Fruit fly (Drosophila melanogaster) whole organism, embryonic: ENCODE results near the gene CDase.

Experiments used
- CG11456 ChIP-seq: fragments of 200-800 bp; sonication (Bioruptor generic); IDR thresholded peaks from 3 replicates; pipeline ENCODE4 v1.3.6; 2022; ENCODE audit warnings: missing biosample characterization, missing genetic modification characterization
- CG12155 ChIP-seq: fragments of 200-800 bp; sonication (Bioruptor generic); optimal IDR thresholded peaks from 3 replicates; lab custom pipeline; 2016; ENCODE audit warnings: missing biosample characterization, missing genetic modification characterization
- CG14441 ChIP-seq: fragments of 200-800 bp; sonication (Bioruptor generic); IDR thresholded peaks from 2 replicates; pipeline ENCODE4 v1.3.6; 2022; ENCODE audit warnings: missing biosample characterization, missing genetic modification characterization
- CG1529 ChIP-seq: fragments of 200-800 bp; sonication (Bioruptor generic); optimal IDR thresholded peaks from 3 replicates; lab custom pipeline; 2018; ENCODE audit warnings: missing biosample characterization, missing genetic modification characterization
- CG17361 ChIP-seq: fragments of 200-800 bp; sonication (Bioruptor generic); IDR thresholded peaks from 3 replicates; pipeline ENCODE4 v1.3.6; 2022; ENCODE audit warnings: missing biosample characterization, missing genetic modification characterization
- CG17385 ChIP-seq: fragments of 200-800 bp; sonication (Bioruptor generic); optimal IDR thresholded peaks from 3 replicates; lab custom pipeline; 2018; ENCODE audit warnings: missing biosample characterization, mild to moderate bottlenecking, missing genetic modification characterization
- CG30020 ChIP-seq: fragments of 200-800 bp; optimal IDR thresholded peaks from 2 replicates; lab custom pipeline; 2019; ENCODE audit warnings: missing biosample characterization, mild to moderate bottlenecking, missing genetic modification characterization, moderate library complexity
- CG30403 ChIP-seq: fragments of 200-800 bp; sonication (Bioruptor generic); optimal IDR thresholded peaks from 3 replicates; lab custom pipeline; 2016; ENCODE audit warnings: missing biosample characterization, missing genetic modification characterization
- CG32772 ChIP-seq: fragments of 200-800 bp; sonication (Bioruptor generic); IDR thresholded peaks from 2 replicates; pipeline ENCODE4 v1.3.6; 2022; ENCODE audit warnings: missing biosample characterization, missing genetic modification characterization
- CG33557 ChIP-seq: fragments of 200-800 bp; sonication (Bioruptor generic); optimal IDR thresholded peaks from 2 replicates; lab custom pipeline; 2019; ENCODE audit warnings: missing biosample characterization, mild to moderate bottlenecking, missing genetic modification characterization, moderate library complexity
- CG6175 ChIP-seq: fragments of 200-800 bp; sonication (Bioruptor generic); IDR thresholded peaks from 3 replicates; pipeline ENCODE4 v1.3.6; 2022; ENCODE audit warnings: missing biosample characterization, missing genetic modification characterization
- CG6683 ChIP-seq: fragments of 200-800 bp; sonication (Bioruptor generic); optimal IDR thresholded peaks from 2 replicates; lab custom pipeline; 2017; ENCODE audit warnings: missing biosample characterization, mild to moderate bottlenecking, missing genetic modification characterization, missing genetic modification reagents
- CG7271 ChIP-seq: fragments of 200-800 bp; sonication (Bioruptor generic); optimal IDR thresholded peaks from 2 replicates; lab custom pipeline; 2018; ENCODE audit warnings: missing biosample characterization, mild to moderate bottlenecking, missing genetic modification characterization, moderate library complexity
- Dref ChIP-seq: fragments of 200-800 bp; sonication (Bioruptor generic); IDR thresholded peaks from 2 replicates; pipeline ENCODE4 v1.3.6; 2022; ENCODE audit warnings: missing biosample characterization, missing genetic modification characterization
- Fer2 ChIP-seq: fragments of 200-800 bp; sonication (Bioruptor generic); optimal IDR thresholded peaks from 2 replicates; lab custom pipeline; 2018; ENCODE audit warnings: missing biosample characterization, mild to moderate bottlenecking, missing genetic modification characterization, moderate library complexity
- HHEX ChIP-seq: fragments of 200-800 bp; sonication (Bioruptor generic); optimal IDR thresholded peaks from 3 replicates; lab custom pipeline; 2017; ENCODE audit warnings: missing biosample characterization, mild to moderate bottlenecking, missing genetic modification characterization, missing genetic modification reagents
- HLH3B ChIP-seq: fragments of 200-800 bp; sonication (Bioruptor generic); IDR thresholded peaks from 2 replicates; pipeline ENCODE4 v1.3.6; 2022; ENCODE audit warnings: missing biosample characterization, missing genetic modification characterization
- MTF-1 ChIP-seq: fragments of 200-800 bp; sonication (Bioruptor generic); optimal IDR thresholded peaks from 2 replicates; lab custom pipeline; 2018; ENCODE audit warnings: missing biosample characterization, mild to moderate bottlenecking, missing genetic modification characterization, borderline replicate concordance
- Mes4 ChIP-seq: fragments of 200-800 bp; sonication (Bioruptor generic); optimal IDR thresholded peaks from 2 replicates; lab custom pipeline; 2016; ENCODE audit warnings: missing biosample characterization, missing genetic modification characterization
- Optix ChIP-seq: fragments of 200-800 bp; sonication (Bioruptor generic); IDR thresholded peaks from 3 replicates; pipeline ENCODE4 v1.3.6; 2022; ENCODE audit warnings: missing biosample characterization, missing genetic modification characterization
- PHDP ChIP-seq: fragments of 200-800 bp; sonication (Bioruptor generic); optimal IDR thresholded peaks from 3 replicates; lab custom pipeline; 2018; ENCODE audit warnings: missing biosample characterization, mild to moderate bottlenecking, missing genetic modification characterization, moderate library complexity
- Pdp1 ChIP-seq, 2 experiments: fragments of 200-800 bp; sonication (Bioruptor generic); optimal IDR thresholded peaks; 3 replicates each; lab custom pipeline; 2016; ENCODE audit warnings: missing biosample characterization in 2 of 2, missing genetic modification characterization in 2 of 2, mild to moderate bottlenecking in 1 of 2, moderate library complexity in 1 of 2
- Rfx ChIP-seq: fragments of 200-800 bp; sonication (Bioruptor generic); IDR thresholded peaks from 2 replicates; pipeline ENCODE4 v1.3.6; 2022; ENCODE audit warnings: missing biosample characterization, missing genetic modification characterization
- Scr ChIP-seq: fragments of 200-800 bp; sonication (Bioruptor generic); IDR thresholded peaks from 2 replicates; pipeline ENCODE4 v1.3.6; 2022; ENCODE audit warnings: missing biosample characterization, missing genetic modification characterization; ENCODE audit not compliant: partially characterized antibody
- Trl ChIP-seq, 3 experiments: fragments of >200 bp in 2 of 3; fragments of 200-800 bp in 1 of 3; sonication (Bioruptor generic) in 1 of 3; optimal IDR thresholded peaks; 2 replicates in 1 of 3; 3 replicates in 2 of 3; lab custom pipeline; 2016 to 2017; ENCODE audit warnings: missing biosample characterization in 1 of 3, missing genetic modification characterization in 1 of 3
- ash1 ChIP-seq: fragments of 200-800 bp; sonication (Bioruptor generic); optimal IDR thresholded peaks from 2 replicates; lab custom pipeline; 2018; ENCODE audit warnings: missing biosample characterization, mild to moderate bottlenecking, missing genetic modification characterization
- cato ChIP-seq: fragments of 200-800 bp; sonication (Bioruptor generic); optimal IDR thresholded peaks from 2 replicates; lab custom pipeline; 2016; ENCODE audit warnings: missing biosample characterization, missing genetic modification characterization, borderline replicate concordance
- da ChIP-seq: fragments of 200-800 bp; sonication (Bioruptor generic); optimal IDR thresholded peaks from 2 replicates; lab custom pipeline; 2016; ENCODE audit warnings: missing biosample characterization, missing genetic modification characterization
- hbn ChIP-seq: fragments of 200-800 bp; sonication (Bioruptor generic); IDR thresholded peaks from 2 replicates; pipeline ENCODE4 v1.3.6; 2022; ENCODE audit warnings: missing biosample characterization, missing genetic modification characterization; ENCODE audit not compliant: partially characterized antibody
- lov ChIP-seq, 2 experiments: fragments of 200-800 bp in 1 of 2; fragments of >200 bp in 1 of 2; sonication (Bioruptor generic) in 1 of 2; IDR thresholded peaks in 1 of 2; optimal IDR thresholded peaks in 1 of 2; 2 replicates in 1 of 2; 3 replicates in 1 of 2; pipeline versions ENCODE4 v1.3.6 to Lab custom; 2017 to 2022; ENCODE audit warnings: missing biosample characterization in 1 of 2, missing genetic modification characterization in 1 of 2
- ranshi ChIP-seq: fragments of 200-800 bp; sonication (Bioruptor generic); IDR thresholded peaks from 2 replicates; pipeline ENCODE4 v1.3.6; 2022; ENCODE audit warnings: missing biosample characterization, missing genetic modification characterization
- ro ChIP-seq: fragments of 200-800 bp; sonication (Bioruptor generic); IDR thresholded peaks from 2 replicates; pipeline ENCODE4 v1.3.6; 2022; ENCODE audit warnings: missing biosample characterization, missing genetic modification characterization
- row ChIP-seq: fragments of 200-800 bp; sonication (Bioruptor generic); IDR thresholded peaks from 3 replicates; pipeline ENCODE4 v1.3.6; 2022; ENCODE audit warnings: missing biosample characterization, missing genetic modification characterization
- sens ChIP-seq: fragments of 200-800 bp; sonication (Bioruptor generic); peaks from one replicate; lab custom pipeline; 2016; ENCODE audit warnings: missing biosample characterization, missing genetic modification characterization
- sug ChIP-seq: fragments of 200-800 bp; optimal IDR thresholded peaks from 2 replicates; lab custom pipeline; 2019; ENCODE audit warnings: missing biosample characterization, mild to moderate bottlenecking, missing genetic modification characterization, moderate library complexity
- tio ChIP-seq: fragments of 200-800 bp; sonication (Bioruptor generic); optimal IDR thresholded peaks from 2 replicates; lab custom pipeline; 2017; ENCODE audit warnings: missing biosample characterization, missing genetic modification characterization, inconsistent platforms

Gene CDase

dm6 chr3R:30501174-30501573 lies 41.9 kb downstream of the CDase start (continued):
- no peak for TF ChIP-seq Trl (optimal IDR thresholded peaks at IDR 0.05; lab: Kevin White, UChicago)
- peak; percentile 26 for TF ChIP-seq Trl (GFP tag; optimal IDR thresholded peaks at IDR 0.05; lab: Kevin White, UChicago)
- TF ChIP-seq CG7271 = peak; percentile 31
- TF ChIP-seq ash1 (GFP tag; lab: Kevin White, UChicago) = no peak
- TF ChIP-seq CG14441 (GFP tag; lab: Robert Waterston, UW) = peak; percentile 35; the same call in 1 of the 2 replicates
- TF ChIP-seq CG11456 = peak; percentile 28; the same call in 1 of the 3 replicates
- TF ChIP-seq CG17385 = no peak
- TF ChIP-seq HHEX (GFP tag; lab: Kevin White, UChicago) = peak; percentile 10
- TF ChIP-seq lov (optimal IDR thresholded peaks at IDR 0.05; lab: Kevin White, UChicago) = no peak
- TF ChIP-seq lov (GFP tag; IDR thresholded peaks at IDR 0.05; lab: Robert Waterston, UW) = peak; percentile 57; the same call in 1 of the 3 replicates

- TF ChIP-seq sens = peak; percentile 48
- no peak for TF ChIP-seq CG1529 (GFP tag; lab: Kevin White, UChicago)
- TF ChIP-seq, all 482 proteins: peak for 1
Measured at dm6 chr3R:30503406-30503805, 44.1 kb downstream of the CDase start, which contains the start of gene CG31371. Gene CG31371 (minus strand): TSS chr3R:30503506.

- TF ChIP-seq ro (GFP tag; lab: Robert Waterston, UW) = no peak
- no peak for TF ChIP-seq Scr (GFP tag; lab: Robert Waterston, UW)
- TF ChIP-seq MTF-1 = no peak
- no peak for TF ChIP-seq CG6175 (GFP tag; lab: Robert Waterston, UW)
- no peak for TF ChIP-seq CG12155 (GFP tag; lab: Kevin White, UChicago)
- TF ChIP-seq ranshi = no peak
- TF ChIP-seq Pdp1 (GFP tag; optimal IDR thresholded peaks at IDR 0.05; lab: Kevin White, UChicago) = no peak
- TF ChIP-seq row = no peak
- no peak for TF ChIP-seq CG30020 (tag; lab: Kevin White, UChicago)
- TF ChIP-seq CG6683 (GFP tag; lab: Kevin White, UChicago) = no peak
- no peak for TF ChIP-seq hbn (GFP tag; lab: Robert Waterston, UW)
Measured at dm6 chr3R:30505561-30506037, 46.3 kb downstream of the CDase start, which contains the start of the genes PH4alphaSG1 and CG15539. Gene PH4alphaSG1 (minus strand): TSS chr3R:30505661. Gene CG15539 (plus strand): TSS chr3R:30505987.

- TF ChIP-seq Optix (GFP tag; lab: Robert Waterston, UW) = no peak
- no peak for TF ChIP-seq CG17361
- TF ChIP-seq Dref = no peak
- no peak for TF ChIP-seq PHDP (tag; lab: Kevin White, UChicago)
- TF ChIP-seq da = no peak
- no peak for TF ChIP-seq CG32772 (GFP tag; lab: Robert Waterston, UW)
- no peak for TF ChIP-seq CG30403
- no peak for TF ChIP-seq Fer2 (tag; lab: Kevin White, UChicago)
- TF ChIP-seq Mes4 = no peak
- TF ChIP-seq sug (tag; lab: Kevin White, UChicago) = no peak
Measured at dm6 chr3R:30507723-30508122, 48.4 kb downstream of the CDase start, which contains the start of gene CG34041. Gene CG34041 (plus strand): TSS chr3R:30508023.

dm6 chr3R:30512114-30512513 lies 52.8 kb downstream of the CDase start, which contains the start of gene PH4alphaNE2:
Gene PH4alphaNE2 (minus strand): TSS chr3R:30512214.
- TF ChIP-seq CG33557 (no peak), tio (GFP tag; lab: Kevin White, UChicago) (no peak), Rfx (GFP tag; lab: Robert Waterston, UW) (no peak), HLH3B (GFP tag; lab: Robert Waterston, UW) (no peak), cato (GFP tag; lab: Kevin White, UChicago) (no peak)
